Fruit fly (Drosophila melanogaster): ENCODE data around the gene Nfs1.
A peak's percentile ranks its signal among the peaks of the same experiment; 100 is the strongest.

Gene Nfs1

DNA sequence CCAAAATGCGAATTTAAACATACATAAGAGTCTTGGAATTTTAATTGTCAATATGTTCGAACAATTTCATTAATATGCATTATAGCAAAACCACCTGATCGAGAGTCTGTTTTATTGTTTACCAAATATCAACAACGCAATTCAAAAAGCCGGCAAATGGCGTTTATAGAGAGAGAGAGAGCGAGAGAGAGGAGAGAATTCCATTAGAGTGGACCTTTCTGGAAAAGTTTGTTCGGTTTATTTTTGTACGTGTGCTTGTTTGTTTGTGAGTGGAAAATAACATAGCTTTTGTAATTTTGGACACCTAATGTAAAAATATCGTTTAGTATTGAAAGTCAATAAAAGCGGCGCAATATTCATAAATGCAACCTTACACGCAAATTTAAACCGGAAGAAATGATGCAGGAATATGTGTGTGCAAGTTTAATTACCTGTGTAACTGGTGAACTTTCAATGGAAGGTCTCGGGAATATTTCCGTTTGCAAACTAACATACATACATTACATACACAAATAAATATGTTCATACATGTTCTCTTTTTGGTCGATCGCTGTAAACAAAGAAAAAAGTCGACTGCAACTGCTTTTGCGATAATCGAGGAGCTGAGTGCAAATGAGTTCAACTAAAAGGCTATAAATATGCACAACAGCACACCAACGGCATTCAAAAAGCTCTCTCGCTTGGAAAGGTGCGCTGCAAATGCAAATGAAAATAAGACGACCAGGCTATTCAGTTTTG is 45.3 kb downstream of the Nfs1 start, which contains the start of gene CG6785 (continued):
- TF ChIP-seq Neu2 (GFP tag; optimal IDR thresholded peaks at IDR 0.05; ENCODE audit: borderline replicate concordance) (no peak), scrt (GFP tag; optimal IDR thresholded peaks at IDR 0.05) (peak; percentile 74), tio (GFP tag; optimal IDR thresholded peaks at IDR 0.05) (no peak), gce (GFP tag; IDR thresholded peaks at IDR 0.05) (peak; percentile 68; the same call in 1 of the 3 replicates), Nf-YA (GFP tag; IDR thresholded peaks at IDR 0.05) (no peak; the same call in 1 of the 2 replicates), Sin3A (optimal IDR thresholded peaks at IDR 0.05) (no peak), CG32532 (GFP tag; IDR thresholded peaks at IDR 0.05) (peak; percentile 38; the same call in 1 of the 2 replicates), sqz (GFP tag; optimal IDR thresholded peaks at IDR 0.05) (peak; percentile 80), Atf-2 (GFP tag; optimal IDR thresholded peaks at IDR 0.05) (peak; percentile 86), CG1529 (GFP tag; optimal IDR thresholded peaks at IDR 0.05) (peak; percentile 89), Pdp1 (GFP tag; optimal IDR thresholded peaks at IDR 0.05) (peak; percentile 63 to 67), CG11398 (GFP tag; optimal IDR thresholded peaks at IDR 0.05) (peak; percentile 94), CG42726 (GFP tag; IDR thresholded peaks at IDR 0.05; ENCODE audit: partially characterized antibody) (no peak), ham (GFP tag; IDR thresholded peaks at IDR 0.05) (no peak), Optix (GFP tag; IDR thresholded peaks at IDR 0.05) (no peak), CG31388 (GFP tag; optimal IDR thresholded peaks at IDR 0.05) (no peak), abd-A (tag; optimal IDR thresholded peaks at IDR 0.05) (peak; percentile 89), ATbp (GFP tag; optimal IDR thresholded peaks at IDR 0.05) (peak; percentile 98), cwo (GFP tag; optimal IDR thresholded peaks at IDR 0.05) (peak; percentile 60), CG11504 (tag; optimal IDR thresholded peaks at IDR 0.05) (peak; percentile 80), pum (GFP tag; optimal IDR thresholded peaks at IDR 0.05) (peak; percentile 62), danr (GFP tag; IDR thresholded peaks at IDR 0.05) (no peak), dm (GFP tag; optimal IDR thresholded peaks at IDR 0.05) (peak; percentile 55), Kr (GFP tag; optimal IDR thresholded peaks at IDR 0.05) (peak; percentile 59), Drgx (GFP tag; IDR thresholded peaks at IDR 0.05) (peak; percentile 84), CG10979 (tag; optimal IDR thresholded peaks at IDR 0.05) (peak; percentile 50), hth (optimal IDR thresholded peaks at IDR 0.05) (no peak), NK7.1 (GFP tag; optimal IDR thresholded peaks at IDR 0.05) (peak; percentile 84), HLHmδ (GFP tag; optimal IDR thresholded peaks at IDR 0.05) (peak; percentile 71), hb (GFP tag; IDR thresholded peaks at IDR 0.05; ENCODE audit: partially characterized antibody) (no peak), CG4820 (GFP tag; optimal IDR thresholded peaks at IDR 0.05) (peak; percentile 60), CG14667 (GFP tag; IDR thresholded peaks at IDR 0.05) (no peak), HLH3B (GFP tag; IDR thresholded peaks at IDR 0.05) (peak; percentile 69; the same call in 1 of the 2 replicates), CG10147 (GFP tag; optimal IDR thresholded peaks at IDR 0.05) (peak; percentile 52), CG15269 (tag; optimal IDR thresholded peaks at IDR 0.05) (peak; percentile 79), CG14014 (GFP tag; IDR thresholded peaks at IDR 0.05) (peak; percentile 85; the same call in 1 of the 2 replicates), CG18011 (GFP tag; optimal IDR thresholded peaks at IDR 0.05) (peak; percentile 63), Taf1 (GFP tag; IDR thresholded peaks at IDR 0.05) (no peak), CG13123 (GFP tag; optimal IDR thresholded peaks at IDR 0.05) (peak; percentile 84), CG2889 (GFP tag; IDR thresholded peaks at IDR 0.05) (no peak), amos (GFP tag; IDR thresholded peaks at IDR 0.05; ENCODE audit: partially characterized antibody) (no peak; the same call in 1 of the 2 replicates), CG7556 (GFP tag; optimal IDR thresholded peaks at IDR 0.05) (peak; percentile 91), sr (GFP tag; IDR thresholded peaks at IDR 0.05) (peak; percentile 51; the same call in 1 of the 3 replicates), sim (GFP tag; IDR thresholded peaks at IDR 0.05) (peak; percentile 75), Dref (GFP tag; IDR thresholded peaks at IDR 0.05) (no peak), Oli (tag; optimal IDR thresholded peaks at IDR 0.05) (peak; percentile 65), CG4424 (GFP tag; optimal IDR thresholded peaks at IDR 0.05) (peak; percentile 67), bbx (GFP tag; IDR thresholded peaks at IDR 0.05; ENCODE audit: partially characterized antibody) (no peak), pfk (GFP tag; optimal IDR thresholded peaks at IDR 0.05) (peak; percentile 73)

All from whole organism, embryonic.